Fruit fly (Drosophila melanogaster) whole organism, embryonic: ENCODE data around the gene CG2187.

ENCODE experiments used
- ATbp ChIP-seq: fragments of 200-800 bp; sonication (Bioruptor generic); optimal IDR thresholded peaks from 2 replicates; lab custom pipeline; 2017; ENCODE audit warnings: missing biosample characterization, mild to moderate bottlenecking, missing genetic modification characterization, missing genetic modification reagents
- Abd-B ChIP-seq: fragments of 200-800 bp; sonication (Bioruptor generic); optimal IDR thresholded peaks from 2 replicates; lab custom pipeline; 2018; ENCODE audit warnings: missing biosample characterization, mild to moderate bottlenecking, missing genetic modification characterization, moderate library complexity
- Bgb ChIP-seq: fragments of 200-800 bp; sonication (Bioruptor generic); IDR thresholded peaks from 2 replicates; pipeline ENCODE4 v1.3.6; 2022; ENCODE audit warnings: missing biosample characterization, missing genetic modification characterization; ENCODE audit not compliant: partially characterized antibody
- CG10462 ChIP-seq: fragments of 200-800 bp; sonication (Bioruptor generic); optimal IDR thresholded peaks from 2 replicates; lab custom pipeline; 2016; ENCODE audit warnings: missing biosample characterization, missing genetic modification characterization
- CG10979 ChIP-seq: fragments of 200-800 bp; sonication (Bioruptor generic); optimal IDR thresholded peaks from 2 replicates; lab custom pipeline; 2018; ENCODE audit warnings: missing biosample characterization, mild to moderate bottlenecking, missing genetic modification characterization, moderate library complexity
- CG11504 ChIP-seq: fragments of 200-800 bp; sonication (Bioruptor generic); optimal IDR thresholded peaks from 3 replicates; lab custom pipeline; 2019; ENCODE audit warnings: missing biosample characterization, mild to moderate bottlenecking, missing genetic modification characterization, moderate library complexity
- CG17359 ChIP-seq: fragments of 200-800 bp; sonication (Bioruptor generic); optimal IDR thresholded peaks from 3 replicates; lab custom pipeline; 2018; ENCODE audit warnings: missing biosample characterization, mild to moderate bottlenecking, missing genetic modification characterization, moderate library complexity
- CG17361 ChIP-seq: fragments of 200-800 bp; sonication (Bioruptor generic); IDR thresholded peaks from 3 replicates; pipeline ENCODE4 v1.3.6; 2022; ENCODE audit warnings: missing biosample characterization, missing genetic modification characterization
- CG18262 ChIP-seq: fragments of 200-800 bp; optimal IDR thresholded peaks from 3 replicates; lab custom pipeline; 2019; ENCODE audit warnings: missing biosample characterization, mild to moderate bottlenecking, missing genetic modification characterization, moderate library complexity
- CG2202 ChIP-seq: fragments of 200-800 bp; sonication (Bioruptor generic); optimal IDR thresholded peaks from 2 replicates; lab custom pipeline; 2018; ENCODE audit warnings: missing biosample characterization, mild to moderate bottlenecking, missing genetic modification characterization
- CG2678 ChIP-seq: fragments of 200-800 bp; sonication (Bioruptor generic); optimal IDR thresholded peaks from 3 replicates; lab custom pipeline; 2019; ENCODE audit warnings: missing biosample characterization, mild to moderate bottlenecking, missing genetic modification characterization, moderate library complexity
- CG3281 ChIP-seq: fragments of 200-800 bp; sonication (Bioruptor generic); optimal IDR thresholded peaks from 3 replicates; lab custom pipeline; 2017; ENCODE audit warnings: missing biosample characterization, mild to moderate bottlenecking, missing genetic modification characterization
- CG3995 ChIP-seq: fragments of 200-800 bp; sonication (Bioruptor generic); optimal IDR thresholded peaks from 3 replicates; lab custom pipeline; 2016; ENCODE audit warnings: missing biosample characterization, missing genetic modification characterization
- CG4328 ChIP-seq: fragments of 200-800 bp; sonication (Bioruptor generic); optimal IDR thresholded peaks from 3 replicates; lab custom pipeline; 2017; ENCODE audit warnings: missing biosample characterization, missing genetic modification reagents, missing genetic modification characterization
- CG4730 ChIP-seq: fragments of 200-800 bp; sonication (Bioruptor generic); IDR thresholded peaks from 2 replicates; pipeline ENCODE4 v1.3.6; 2022; ENCODE audit warnings: missing biosample characterization, missing genetic modification characterization
- CG6254 ChIP-seq: fragments of 200-800 bp; sonication (Bioruptor generic); optimal IDR thresholded peaks from 3 replicates; lab custom pipeline; 2017; ENCODE audit warnings: mild to moderate bottlenecking, missing biosample characterization, missing genetic modification reagents, missing genetic modification characterization
- CG6689 ChIP-seq: fragments of 200-800 bp; sonication (Bioruptor generic); IDR thresholded peaks from 2 replicates; pipeline ENCODE4 v1.3.6; 2022; ENCODE audit warnings: missing biosample characterization, missing genetic modification characterization
- CG6813 ChIP-seq: fragments of 200-800 bp; sonication (Bioruptor generic); optimal IDR thresholded peaks from 2 replicates; lab custom pipeline; 2017; ENCODE audit warnings: missing biosample characterization, missing genetic modification characterization, mild to moderate bottlenecking, moderate library complexity, missing genetic modification reagents
- CG9215 ChIP-seq: fragments of 200-800 bp; sonication (Bioruptor generic); IDR thresholded peaks from 2 replicates; pipeline ENCODE4 v1.3.6; 2022; ENCODE audit warnings: missing biosample characterization, missing genetic modification characterization
- CG9609 ChIP-seq: fragments of 200-800 bp; sonication (Bioruptor generic); optimal IDR thresholded peaks from 3 replicates; lab custom pipeline; 2016; ENCODE audit warnings: missing biosample characterization, missing genetic modification characterization
- CG9876 ChIP-seq: fragments of 200-800 bp; sonication (Bioruptor generic); optimal IDR thresholded peaks from 2 replicates; lab custom pipeline; 2016; ENCODE audit warnings: missing biosample characterization, missing genetic modification characterization
- D19B ChIP-seq: fragments of 200-800 bp; sonication (Bioruptor generic); optimal IDR thresholded peaks from 2 replicates; lab custom pipeline; 2017; ENCODE audit warnings: missing biosample characterization, mild to moderate bottlenecking, missing genetic modification characterization
- H15 ChIP-seq: fragments of 200-800 bp; sonication (Bioruptor generic); IDR thresholded peaks from 3 replicates; pipeline ENCODE4 v1.3.6; 2022; ENCODE audit warnings: missing biosample characterization, missing genetic modification characterization
- HLH54F ChIP-seq: fragments of 200-800 bp; sonication (Bioruptor generic); optimal IDR thresholded peaks from 3 replicates; lab custom pipeline; 2016; ENCODE audit warnings: missing biosample characterization, missing genetic modification characterization
- MESR4 ChIP-seq: fragments of 200-800 bp; sonication (Bioruptor generic); optimal IDR thresholded peaks from 2 replicates; lab custom pipeline; 2018; ENCODE audit warnings: missing biosample characterization, mild to moderate bottlenecking, missing genetic modification characterization, moderate library complexity
- NFAT ChIP-seq: fragments of 200-800 bp; sonication (Bioruptor generic); IDR thresholded peaks from 2 replicates; pipeline ENCODE4 v1.3.6; 2022; ENCODE audit warnings: missing biosample characterization, missing genetic modification characterization
- Nf-YB ChIP-seq: fragments of 200-800 bp; sonication (Bioruptor generic); optimal IDR thresholded peaks from 3 replicates; lab custom pipeline; 2019; ENCODE audit warnings: missing biosample characterization, mild to moderate bottlenecking, missing genetic modification characterization, moderate library complexity
- Oli ChIP-seq: fragments of 200-800 bp; sonication (Bioruptor generic); optimal IDR thresholded peaks from 2 replicates; lab custom pipeline; 2018; ENCODE audit warnings: missing biosample characterization, mild to moderate bottlenecking, missing genetic modification characterization, moderate library complexity
- Scr ChIP-seq: fragments of 200-800 bp; sonication (Bioruptor generic); IDR thresholded peaks from 2 replicates; pipeline ENCODE4 v1.3.6; 2022; ENCODE audit warnings: missing biosample characterization, missing genetic modification characterization; ENCODE audit not compliant: partially characterized antibody
- Sox102F ChIP-seq: fragments of 200-800 bp; sonication (Bioruptor generic); optimal IDR thresholded peaks from 2 replicates; lab custom pipeline; 2018; ENCODE audit warnings: missing biosample characterization, mild to moderate bottlenecking, missing genetic modification characterization, moderate library complexity
- Ssrp ChIP-seq: fragments of 200-800 bp; sonication (Bioruptor generic); optimal IDR thresholded peaks from 2 replicates; lab custom pipeline; 2018; ENCODE audit warnings: missing biosample characterization, mild to moderate bottlenecking, missing genetic modification characterization, moderate library complexity
- Xbp1 ChIP-seq: fragments of 200-800 bp; sonication (Bioruptor generic); optimal IDR thresholded peaks from 3 replicates; lab custom pipeline; 2016; ENCODE audit warnings: missing biosample characterization, mild to moderate bottlenecking, missing genetic modification characterization
- abd-A ChIP-seq: fragments of 200-800 bp; sonication (Bioruptor generic); optimal IDR thresholded peaks from 3 replicates; lab custom pipeline; 2019; ENCODE audit warnings: missing biosample characterization, mild to moderate bottlenecking, missing genetic modification characterization, moderate library complexity
- al ChIP-seq: fragments of 200-800 bp; sonication (Bioruptor generic); IDR thresholded peaks from 2 replicates; pipeline ENCODE4 v1.3.6; 2022; ENCODE audit warnings: missing biosample characterization, missing genetic modification characterization
- bcd ChIP-seq: fragments of 200-800 bp; sonication (Bioruptor generic); optimal IDR thresholded peaks from 2 replicates; lab custom pipeline; 2017; ENCODE audit warnings: missing biosample characterization, mild to moderate bottlenecking, missing genetic modification characterization
- bsh ChIP-seq, 2 experiments: fragments of 200-800 bp; sonication (Bioruptor generic); optimal IDR thresholded peaks; 2 replicates each; lab custom pipeline; 2017 to 2018; ENCODE audit warnings: mild to moderate bottlenecking in 2 of 2, missing biosample characterization in 2 of 2, missing genetic modification characterization in 2 of 2, moderate library complexity in 1 of 2
- cas ChIP-seq: fragments of 200-800 bp; sonication (Bioruptor generic); IDR thresholded peaks from 2 replicates; pipeline ENCODE4 v1.3.6; 2022; ENCODE audit warnings: missing biosample characterization, missing genetic modification characterization
- dmrt99B ChIP-seq: fragments of 200-800 bp; sonication (Bioruptor generic); optimal IDR thresholded peaks from 2 replicates; lab custom pipeline; 2018; ENCODE audit warnings: missing biosample characterization, mild to moderate bottlenecking, missing genetic modification characterization, moderate library complexity
- fd64A ChIP-seq: fragments of 200-800 bp; sonication (Bioruptor generic); optimal IDR thresholded peaks from 3 replicates; lab custom pipeline; 2018; ENCODE audit warnings: missing biosample characterization, mild to moderate bottlenecking, missing genetic modification characterization
- gem ChIP-seq: fragments of 200-800 bp; sonication (Bioruptor generic); optimal IDR thresholded peaks from 2 replicates; lab custom pipeline; 2019; ENCODE audit warnings: missing biosample characterization, mild to moderate bottlenecking, missing genetic modification characterization, moderate library complexity
- nmo ChIP-seq: fragments of 200-800 bp; sonication (Bioruptor generic); optimal IDR thresholded peaks from 2 replicates; lab custom pipeline; 2018; ENCODE audit warnings: missing biosample characterization, mild to moderate bottlenecking, missing genetic modification characterization, moderate library complexity
- otp ChIP-seq: fragments of 200-800 bp; sonication (Bioruptor generic); IDR thresholded peaks from 3 replicates; pipeline ENCODE4, ENCODE4 v1.3.6; 2022; ENCODE audit warnings: missing biosample characterization, missing genetic modification characterization
- pum ChIP-seq: fragments of 200-800 bp; sonication (Bioruptor generic); optimal IDR thresholded peaks from 2 replicates; lab custom pipeline; 2016; ENCODE audit warnings: missing biosample characterization, missing genetic modification characterization
- row ChIP-seq: fragments of 200-800 bp; sonication (Bioruptor generic); IDR thresholded peaks from 3 replicates; pipeline ENCODE4 v1.3.6; 2022; ENCODE audit warnings: missing biosample characterization, missing genetic modification characterization
- sisA ChIP-seq: fragments of 200-800 bp; sonication (Bioruptor generic); IDR thresholded peaks from 2 replicates; pipeline ENCODE4 v1.3.6; 2022; ENCODE audit warnings: missing biosample characterization, missing genetic modification characterization
- sug ChIP-seq: fragments of 200-800 bp; optimal IDR thresholded peaks from 2 replicates; lab custom pipeline; 2019; ENCODE audit warnings: missing biosample characterization, mild to moderate bottlenecking, missing genetic modification characterization, moderate library complexity
- tgo ChIP-seq: fragments of 200-800 bp; sonication (Bioruptor generic); IDR thresholded peaks from 3 replicates; pipeline ENCODE4 v1.3.6; 2022; ENCODE audit warnings: missing biosample characterization, missing genetic modification characterization
- tna ChIP-seq: fragments of 200-800 bp; sonication (Bioruptor generic); IDR thresholded peaks from 2 replicates; pipeline ENCODE4 v1.3.6; 2022; ENCODE audit warnings: missing biosample characterization, missing genetic modification characterization; ENCODE audit not compliant: partially characterized antibody
- unc-4 ChIP-seq: fragments of 200-800 bp; sonication (Bioruptor generic); IDR thresholded peaks from 2 replicates; pipeline ENCODE4 v1.3.6; 2022; ENCODE audit warnings: missing biosample characterization, missing genetic modification characterization; ENCODE audit not compliant: partially characterized antibody

The CG2187 gene

dm6 chr3R:31718168-31718565, 40.3 kb downstream of the CG2187 start:
- TF ChIP-seq Bgb (GFP tag; lab: Robert Waterston, UW) (no peak), CG2202 (no peak), CG3995 (GFP tag; lab: Kevin White, UChicago) (no peak), Oli (tag; lab: Kevin White, UChicago) (peak; percentile 15), H15 (GFP tag; lab: Robert Waterston, UW) (no peak), CG6813 (no peak), CG4730 (GFP tag; lab: Robert Waterston, UW) (0 out of 2 replicates have a peak, but pooled peaks have one; percentile 23), dmrt99B (tag; lab: Kevin White, UChicago) (peak; percentile 15), otp (no peak), D19B (GFP tag; lab: Kevin White, UChicago) (peak; percentile 76), CG11504 (tag; lab: Kevin White, UChicago) (peak; percentile 15), pum (GFP tag; lab: Kevin White, UChicago) (no peak), tna (GFP tag; lab: Robert Waterston, UW) (no peak), row (peak; percentile 43; the same call in 1 of the 3 replicates), fd64A (GFP tag; lab: Kevin White, UChicago) (no peak), sug (no peak), abd-A (no peak), NFAT (GFP tag; lab: Robert Waterston, UW) (0 out of 2 replicates have a peak, but pooled peaks have one; percentile 4), CG6254 (GFP tag; lab: Kevin White, UChicago) (no peak), Scr (no peak), HLH54F (GFP tag; lab: Kevin White, UChicago) (no peak), Nf-YB (GFP tag; lab: Kevin White, UChicago) (no peak), tgo (GFP tag; lab: Robert Waterston, UW) (no peak), MESR4 (GFP tag; lab: Kevin White, UChicago) (no peak), sisA (GFP tag; lab: Robert Waterston, UW) (peak; percentile 22; the same call in 1 of the 2 replicates), CG10979 (tag; lab: Kevin White, UChicago) (peak; percentile 31), nmo (GFP tag; lab: Kevin White, UChicago) (peak; percentile 0), Sox102F (GFP tag; lab: Kevin White, UChicago) (peak; percentile 26), bsh (GFP tag; optimal IDR thresholded peaks at IDR 0.05; lab: Kevin White, UChicago) (peak in 1 of 2 experiments; percentile 23), al (GFP tag; lab: Robert Waterston, UW) (no peak), CG4328 (no peak), Abd-B (GFP tag; lab: Kevin White, UChicago) (no peak), unc-4 (GFP tag; lab: Robert Waterston, UW) (no peak), Ssrp (tag; lab: Kevin White, UChicago) (peak; percentile 10), CG18262 (tag; lab: Kevin White, UChicago) (peak; percentile 42), CG9215 (GFP tag; lab: Robert Waterston, UW) (no peak), CG3281 (GFP tag; lab: Kevin White, UChicago) (peak; percentile 34), CG2678 (tag; lab: Kevin White, UChicago) (peak; percentile 22), CG9876 (GFP tag; lab: Kevin White, UChicago) (no peak), CG17359 (peak; percentile 16), CG6689 (GFP tag; lab: Robert Waterston, UW) (no peak; the same call in 1 of the 2 replicates), CG17361 (GFP tag; lab: Robert Waterston, UW) (0 out of 3 replicates have a peak, but pooled peaks have one; percentile 25), CG10462 (no peak), CG9609 (GFP tag; lab: Kevin White, UChicago) (no peak), ATbp (GFP tag; lab: Kevin White, UChicago) (peak; percentile 40), cas (GFP tag; lab: Robert Waterston, UW) (no peak), gem (tag; lab: Kevin White, UChicago) (peak; percentile 38), bcd (GFP tag; lab: Kevin White, UChicago) (peak; percentile 8), Xbp1 (GFP tag; lab: Kevin White, UChicago) (peak; percentile 18)
